Worm (Caenorhabditis elegans) whole organism, L4/young adult: ENCODE results near the gene F45D3.1.

Source experiments
- W03F9.2 ChIP-seq: fragments of 150-350 bp; optimal IDR thresholded peaks from 2 replicates; lab custom pipeline; 2014; ENCODE audit warnings: missing biosample characterization, missing genetic modification characterization
- dao-5 ChIP-seq: sonication (generic microtip); optimal IDR thresholded peaks from 2 replicates; lab custom pipeline; 2016; ENCODE audit warnings: missing genotype, missing genetic modification characterization, moderate library complexity, missing compliant biosample characterization
- him-1 ChIP-seq: sonication (generic microtip); optimal IDR thresholded peaks from 2 replicates; lab custom pipeline; 2016; ENCODE audit warnings: missing genotype, missing genetic modification reagents, missing genetic modification characterization, missing compliant biosample characterization

ce11 chrV:12530129-12530528, 3.3 kb downstream of the F45D3.1 start:
- TF ChIP-seq him-1 (tag; lab: Kevin White, UChicago), result no peak
- TF ChIP-seq W03F9.2 (tag; lab: Kevin White, UChicago), result no peak
- TF ChIP-seq dao-5 (tag; lab: Kevin White, UChicago), result no peak
